Worm (Caenorhabditis elegans) whole organism, late embryonic: ENCODE measurements around the gene C18H7.4.

Experiments
- C08G9.2 ChIP-seq: sonication (generic microtip); optimal IDR thresholded peaks from 2 replicates; lab custom pipeline; 2016; ENCODE audit warnings: mild to moderate bottlenecking, missing genetic modification characterization, moderate library complexity, missing compliant biosample characterization
- C38D4.7 ChIP-seq: fragments of 200-800 bp; sonication (Bioruptor generic); optimal IDR thresholded peaks from 2 replicates; lab custom pipeline; 2018; ENCODE audit warnings: mild to moderate bottlenecking, missing genetic modification characterization, moderate library complexity, missing compliant biosample characterization
- K02D7.2 ChIP-seq: sonication (generic microtip); optimal IDR thresholded peaks from 2 replicates; lab custom pipeline; 2017; ENCODE audit warnings: mild to moderate bottlenecking, missing genetic modification characterization, missing compliant biosample characterization
- K09A11.1 ChIP-seq: sonication (generic microtip); optimal IDR thresholded peaks from 2 replicates; lab custom pipeline; 2017; ENCODE audit warnings: antibody characterized with exemption, mild to moderate bottlenecking, missing genetic modification characterization, missing compliant biosample characterization; ENCODE audit not compliant: insufficient read depth
- ahr-1 ChIP-seq: sonication (generic microtip); optimal IDR thresholded peaks from 2 replicates; lab custom pipeline; 2016; ENCODE audit warnings: missing genetic modification characterization, missing compliant biosample characterization
- ceh-14 ChIP-seq: sonication (generic microtip); optimal IDR thresholded peaks from 2 replicates; lab custom pipeline; 2016; ENCODE audit warnings: missing genotype, missing genetic modification characterization, missing compliant biosample characterization
- ceh-19 ChIP-seq: fragments of 200-800 bp; sonication (Bioruptor generic); optimal IDR thresholded peaks from 2 replicates; lab custom pipeline; 2018; ENCODE audit warnings: mild to moderate bottlenecking, missing genetic modification characterization, missing compliant biosample characterization
- ceh-2 ChIP-seq: sonication (generic microtip); optimal IDR thresholded peaks from 2 replicates; lab custom pipeline; 2016; ENCODE audit warnings: missing genotype, missing genetic modification characterization, missing compliant biosample characterization
- ceh-24 ChIP-seq: sonication (generic microtip); optimal IDR thresholded peaks from 2 replicates; lab custom pipeline; 2016; ENCODE audit warnings: mild to moderate bottlenecking, missing genetic modification characterization, missing compliant biosample characterization
- ceh-30 ChIP-seq: fragments of 150-350 bp; optimal IDR thresholded peaks from 2 replicates; lab custom pipeline; 2014; ENCODE audit warnings: missing biosample characterization, missing genetic modification characterization
- ceh-48 ChIP-seq: sonication (generic microtip); optimal IDR thresholded peaks from 2 replicates; lab custom pipeline; 2016; ENCODE audit warnings: missing genetic modification characterization, inconsistent platforms, missing compliant biosample characterization
- ceh-6 ChIP-seq: fragments of 200-800 bp; sonication (Bioruptor generic); optimal IDR thresholded peaks from 2 replicates; lab custom pipeline; 2018; ENCODE audit warnings: mild to moderate bottlenecking, missing genetic modification characterization, missing compliant biosample characterization
- ceh-9 ChIP-seq: sonication (generic microtip); optimal IDR thresholded peaks from 2 replicates; lab custom pipeline; 2016; ENCODE audit warnings: mild to moderate bottlenecking, missing genetic modification characterization, inconsistent platforms, missing compliant biosample characterization
- che-1 ChIP-seq: sonication (generic microtip); optimal IDR thresholded peaks from 2 replicates; lab custom pipeline; 2016; ENCODE audit warnings: mild to moderate bottlenecking, missing genetic modification characterization, missing compliant biosample characterization
- dmd-4 ChIP-seq: sonication (generic microtip); optimal IDR thresholded peaks from 2 replicates; lab custom pipeline; 2016; ENCODE audit warnings: borderline replicate concordance, missing genetic modification characterization, missing compliant biosample characterization
- dve-1 ChIP-seq: sonication (generic microtip); optimal IDR thresholded peaks from 2 replicates; lab custom pipeline; 2017; ENCODE audit warnings: antibody characterized with exemption, mild to moderate bottlenecking, missing genetic modification characterization, missing compliant biosample characterization
- ets-4 ChIP-seq: sonication (generic microtip); optimal IDR thresholded peaks from 2 replicates; lab custom pipeline; 2016; ENCODE audit warnings: missing genetic modification characterization, missing compliant biosample characterization
- eyg-1 ChIP-seq: sonication (generic microtip); optimal IDR thresholded peaks from 2 replicates; lab custom pipeline; 2016; ENCODE audit warnings: missing genotype, missing genetic modification characterization, missing compliant biosample characterization
- hlh-30 ChIP-seq: sonication (generic microtip); optimal IDR thresholded peaks from 2 replicates; lab custom pipeline; 2017; ENCODE audit warnings: antibody characterized with exemption, missing genetic modification characterization, missing compliant biosample characterization; ENCODE audit not compliant: insufficient read depth
- hlh-6 ChIP-seq: sonication (generic microtip); optimal IDR thresholded peaks from 2 replicates; lab custom pipeline; 2016; ENCODE audit warnings: missing genotype, missing genetic modification characterization, missing compliant biosample characterization
- lim-6 ChIP-seq: sonication (generic microtip); optimal IDR thresholded peaks from 2 replicates; lab custom pipeline; 2016; ENCODE audit warnings: missing genetic modification characterization, missing compliant biosample characterization
- odd-2 ChIP-seq: sonication (generic microtip); optimal IDR thresholded peaks from 2 replicates; lab custom pipeline; 2017; ENCODE audit warnings: antibody characterized with exemption, mild to moderate bottlenecking, missing genetic modification characterization, missing compliant biosample characterization
- pag-3 ChIP-seq: sonication (generic microtip); optimal IDR thresholded peaks from 2 replicates; lab custom pipeline; 2016; ENCODE audit warnings: missing compliant biosample characterization, missing genetic modification characterization, borderline replicate concordance
- pha-2 ChIP-seq: sonication (generic microtip); optimal IDR thresholded peaks from 2 replicates; lab custom pipeline; 2017; ENCODE audit warnings: mild to moderate bottlenecking, missing genetic modification characterization, missing compliant biosample characterization
- pha-4 ChIP-seq: fragments of 150-350 bp; optimal IDR thresholded peaks from 2 replicates; lab custom pipeline; 2018; ENCODE audit warnings: missing biosample characterization, missing genetic modification reagents, missing genetic modification characterization
- pqm-1 ChIP-seq: sonication (generic microtip); optimal IDR thresholded peaks from 2 replicates; lab custom pipeline; 2016; ENCODE audit warnings: missing genetic modification characterization, missing compliant biosample characterization
- rnt-1 ChIP-seq: sonication (generic microtip); optimal IDR thresholded peaks from 2 replicates; lab custom pipeline; 2016; ENCODE audit warnings: missing genetic modification characterization, missing compliant biosample characterization
- sdc-2 ChIP-seq: sonication (generic microtip); optimal IDR thresholded peaks from 2 replicates; lab custom pipeline; 2016; ENCODE audit warnings: missing genotype, missing genetic modification characterization, missing compliant biosample characterization
- sox-2 ChIP-seq: fragments of 200-800 bp; sonication (Bioruptor generic); IDR thresholded peaks from 2 replicates; pipeline ENCODE4 v1.3.6; 2022; ENCODE audit warnings: missing genetic modification reagents, missing genetic modification characterization, missing compliant biosample characterization
- tbx-2 ChIP-seq: sonication (generic microtip); optimal IDR thresholded peaks from 2 replicates; lab custom pipeline; 2016; ENCODE audit warnings: missing genetic modification characterization, missing compliant biosample characterization
- tbx-7 ChIP-seq: sonication (generic microtip); optimal IDR thresholded peaks from 2 replicates; lab custom pipeline; 2016; ENCODE audit warnings: missing genotype, missing genetic modification characterization, missing compliant biosample characterization
- unc-55 ChIP-seq: sonication (generic microtip); optimal IDR thresholded peaks from 2 replicates; lab custom pipeline; 2017; ENCODE audit warnings: missing biosample characterization, missing genetic modification reagents, missing genetic modification characterization
- ztf-16 ChIP-seq: sonication (generic microtip); optimal IDR thresholded peaks from 2 replicates; lab custom pipeline; 2017; ENCODE audit warnings: missing genetic modification characterization, missing compliant biosample characterization

C18H7.4 gene

ce11 chrIV:620324-620723 is 27.2 kb downstream of the C18H7.4 start (continued):
- TF ChIP-seq ceh-30 (tag; lab: Kevin White, UChicago) (no peak), eyg-1 (tag; lab: Kevin White, UChicago) (peak; percentile 5), K02D7.2 (tag; lab: Kevin White, UChicago) (peak; percentile 57), sdc-2 (no peak), rnt-1 (peak; percentile 71), hlh-30 (peak; percentile 13), ahr-1 (tag; lab: Kevin White, UChicago) (peak; percentile 22), lim-6 (tag; lab: Kevin White, UChicago) (no peak), C08G9.2 (tag; lab: Kevin White, UChicago) (peak; percentile 64), ceh-14 (peak; percentile 50), ztf-16 (peak; percentile 64), pha-2 (tag; lab: Kevin White, UChicago) (peak; percentile 73), tbx-7 (peak; percentile 10), ceh-6 (GFP tag; lab: Kevin White, UChicago) (peak; percentile 79), ceh-2 (tag; lab: Kevin White, UChicago) (peak; percentile 34), che-1 (tag; lab: Kevin White, UChicago) (peak; percentile 67)

ce11 chrIV:622989-623388 is 29.9 kb downstream of the C18H7.4 start:
- no peak for TF ChIP-seq eyg-1 (tag; lab: Kevin White, UChicago)
- TF ChIP-seq sox-2 (GFP tag; lab: Robert Waterston, UW) = no peak
- TF ChIP-seq, all 69 proteins: peak for 0

ce11 chrIV:623876-624275 is 30.7 kb downstream of the C18H7.4 start:
- no peak for TF ChIP-seq pqm-1 (tag; lab: Kevin White, UChicago)

ce11 chrIV:625947-626548 is 32.9 kb downstream of the C18H7.4 start:
- no peak for TF ChIP-seq pha-4
- TF ChIP-seq pag-3 = no peak
- TF ChIP-seq unc-55 (GFP tag; lab: Kevin White, UChicago) = no peak
- TF ChIP-seq ceh-48 (tag; lab: Kevin White, UChicago) = no peak
- TF ChIP-seq che-1 (tag; lab: Kevin White, UChicago) = no peak
- TF ChIP-seq tbx-2 (tag; lab: Kevin White, UChicago) = no peak
- TF ChIP-seq sdc-2 = no peak
- no peak for TF ChIP-seq K02D7.2 (tag; lab: Kevin White, UChicago)
- no peak for TF ChIP-seq hlh-30
- no peak for TF ChIP-seq ceh-19 (GFP tag; lab: Kevin White, UChicago)
- TF ChIP-seq ceh-9 = no peak
- TF ChIP-seq ceh-30 (tag; lab: Kevin White, UChicago) = no peak
- no peak for TF ChIP-seq ceh-24 (tag; lab: Kevin White, UChicago)
- TF ChIP-seq dmd-4 (tag; lab: Kevin White, UChicago) = no peak
- TF ChIP-seq ets-4 (tag; lab: Kevin White, UChicago) = no peak
- no peak for TF ChIP-seq hlh-6 (tag; lab: Kevin White, UChicago)
- TF ChIP-seq tbx-7 = no peak
- no peak for TF ChIP-seq K09A11.1 (tag; lab: Kevin White, UChicago)
- no peak for TF ChIP-seq C38D4.7 (GFP tag; lab: Kevin White, UChicago)
- TF ChIP-seq dve-1 = no peak

ce11 chrIV:627237-627636 is 34.1 kb downstream of the C18H7.4 start, which contains the start of gene nhr-76:
TSS of gene nhr-76 (plus strand) at chrIV:627537.
- TF ChIP-seq dmd-4 (tag; lab: Kevin White, UChicago) = no peak
- no peak for TF ChIP-seq dve-1
- TF ChIP-seq odd-2 = no peak
